Worm (Caenorhabditis elegans) whole organism, L3 larva: ENCODE results near the gene gly-3.

Experiments used
- ZK546.5 ChIP-seq: sonication (generic microtip); optimal IDR thresholded peaks from 2 replicates; lab custom pipeline; 2017; ENCODE audit warnings: missing biosample characterization, missing genetic modification characterization
- ama-1 ChIP-seq: fragments of 150-350 bp; optimal IDR thresholded peaks from 2 replicates; lab custom pipeline; 2018
- ceh-82 ChIP-seq: fragments of 150-350 bp; optimal IDR thresholded peaks from 2 replicates; lab custom pipeline; 2014; ENCODE audit warnings: missing biosample characterization, missing genetic modification characterization
- ceh-9 ChIP-seq: sonication (generic microtip); optimal IDR thresholded peaks from 2 replicates; lab custom pipeline; 2018; ENCODE audit warnings: missing biosample characterization, missing genetic modification characterization
- egl-27 ChIP-seq: sonication (generic microtip); optimal IDR thresholded peaks from 4 replicates; lab custom pipeline; 2017; ENCODE audit warnings: missing biosample characterization, missing genetic modification reagents, missing genetic modification characterization
- egl-5 ChIP-seq: fragments of 150-350 bp; optimal IDR thresholded peaks from 2 replicates; lab custom pipeline; 2017; ENCODE audit warnings: missing biosample characterization, missing genetic modification reagents, missing genetic modification characterization, inconsistent platforms
- elt-3 ChIP-seq, 3 experiments: fragments of 150-350 bp in 1 of 3; sonication (generic microtip) in 2 of 3; optimal IDR thresholded peaks; 2 replicates in 2 of 3; 4 replicates in 1 of 3; lab custom pipeline; 2014 to 2017; ENCODE audit warnings: missing biosample characterization in 3 of 3, missing genetic modification characterization in 3 of 3
- eor-1 ChIP-seq, 2 experiments: fragments of 150-350 bp; optimal IDR thresholded peaks; 2 replicates each; lab custom pipeline; 2014 to 2018; ENCODE audit warnings: missing biosample characterization in 2 of 2, missing genetic modification characterization in 2 of 2
- fkh-10 ChIP-seq: sonication (generic microtip); optimal IDR thresholded peaks from 2 replicates; lab custom pipeline; 2017; ENCODE audit warnings: missing biosample characterization, missing genetic modification reagents, missing genetic modification characterization
- fos-1 ChIP-seq: fragments of 150-350 bp; optimal IDR thresholded peaks from 2 replicates; lab custom pipeline; 2014; ENCODE audit warnings: missing biosample characterization, missing genetic modification characterization
- hmg-11 ChIP-seq: sonication (generic microtip); optimal IDR thresholded peaks from 2 replicates; lab custom pipeline; 2016; ENCODE audit warnings: missing genetic modification characterization, missing compliant biosample characterization
- lin-15B ChIP-seq: fragments of 150-350 bp; optimal IDR thresholded peaks from 2 replicates; lab custom pipeline; 2014; ENCODE audit warnings: missing biosample characterization, missing genetic modification characterization
- lin-39 ChIP-seq: fragments of 150-350 bp; optimal IDR thresholded peaks from 2 replicates; lab custom pipeline; 2018; ENCODE audit warnings: missing biosample characterization, missing genetic modification reagents, missing genetic modification characterization
- mdl-1 ChIP-seq: fragments of 150-350 bp; optimal IDR thresholded peaks from 2 replicates; lab custom pipeline; 2014; ENCODE audit warnings: missing biosample characterization, missing genetic modification characterization
- mml-1 ChIP-seq: fragments of 150-350 bp; sonication (generic microtip); optimal IDR thresholded peaks from 3 replicates; lab custom pipeline; 2014; ENCODE audit warnings: missing biosample characterization, missing genetic modification characterization
- nfya-1 ChIP-seq: sonication (generic microtip); optimal IDR thresholded peaks from 2 replicates; lab custom pipeline; 2017; ENCODE audit warnings: missing genetic modification characterization, mild to moderate bottlenecking, missing compliant biosample characterization, antibody characterized with exemption, moderate library complexity; ENCODE audit not compliant: insufficient read depth
- nhr-11 ChIP-seq: fragments of 150-350 bp; optimal IDR thresholded peaks from 2 replicates; lab custom pipeline; 2014; ENCODE audit warnings: missing biosample characterization, missing genetic modification characterization
- nhr-23 ChIP-seq: fragments of 150-350 bp; optimal IDR thresholded peaks from 2 replicates; lab custom pipeline; 2014; ENCODE audit warnings: missing biosample characterization, missing genetic modification reagents, missing genetic modification characterization
- nhr-237 ChIP-seq: fragments of 150-350 bp; optimal IDR thresholded peaks from 2 replicates; lab custom pipeline; 2014; ENCODE audit warnings: missing biosample characterization, missing genetic modification characterization
- nhr-25 ChIP-seq: sonication (generic microtip); optimal IDR thresholded peaks from 2 replicates; lab custom pipeline; 2017; ENCODE audit warnings: missing biosample characterization, missing genetic modification characterization
- nhr-43 ChIP-seq: sonication (generic microtip); optimal IDR thresholded peaks from 2 replicates; lab custom pipeline; 2016; ENCODE audit warnings: mild to moderate bottlenecking, missing genetic modification characterization, missing compliant biosample characterization; ENCODE audit not compliant: poor library complexity, severe bottlenecking
- nhr-67 ChIP-seq: fragments of 150-350 bp; optimal IDR thresholded peaks from 2 replicates; lab custom pipeline; 2014; ENCODE audit warnings: missing biosample characterization, missing genetic modification characterization
- nhr-76 ChIP-seq: fragments of 150-350 bp; sonication (generic microtip); optimal IDR thresholded peaks from 5 replicates; lab custom pipeline; 2014; ENCODE audit warnings: missing biosample characterization, missing genetic modification characterization
- nhr-77 ChIP-seq: fragments of 150-350 bp; optimal IDR thresholded peaks from 2 replicates; lab custom pipeline; 2014; ENCODE audit warnings: missing biosample characterization, missing genetic modification characterization
- pha-4 ChIP-seq: fragments of 150-350 bp; optimal IDR thresholded peaks from 2 replicates; lab custom pipeline; 2014; ENCODE audit warnings: missing biosample characterization, missing genetic modification reagents, missing genetic modification characterization
- pqm-1 ChIP-seq: fragments of 150-350 bp; optimal IDR thresholded peaks from 2 replicates; lab custom pipeline; 2017; ENCODE audit warnings: missing biosample characterization, missing genetic modification characterization, inconsistent platforms
- sea-2 ChIP-seq: fragments of 150-350 bp; sonication (generic microtip); optimal IDR thresholded peaks from 4 replicates; lab custom pipeline; 2014; ENCODE audit warnings: missing biosample characterization, missing genetic modification reagents, missing genetic modification characterization
- skn-1 ChIP-seq: fragments of 150-350 bp; optimal IDR thresholded peaks from 2 replicates; lab custom pipeline; 2014; ENCODE audit warnings: missing biosample characterization, missing genetic modification characterization
- snpc-4 ChIP-seq: fragments of 150-350 bp; optimal IDR thresholded peaks from 2 replicates; lab custom pipeline; 2014; ENCODE audit warnings: missing biosample characterization, missing genetic modification characterization
- tbx-2 ChIP-seq: sonication (generic microtip); optimal IDR thresholded peaks from 2 replicates; lab custom pipeline; 2016; ENCODE audit warnings: mild to moderate bottlenecking, missing genetic modification characterization, missing compliant biosample characterization
- unc-39 ChIP-seq: sonication (generic microtip); optimal IDR thresholded peaks from 4 replicates; lab custom pipeline; 2017; ENCODE audit warnings: missing biosample characterization, missing genetic modification characterization
- unc-62 ChIP-seq: fragments of 150-350 bp; sonication (generic microtip); optimal IDR thresholded peaks from 4 replicates; lab custom pipeline; 2014; ENCODE audit warnings: missing biosample characterization, missing genetic modification reagents, missing genetic modification characterization
- ztf-11 ChIP-seq: fragments of 150-350 bp; optimal IDR thresholded peaks from 2 replicates; lab custom pipeline; 2014; ENCODE audit warnings: missing biosample characterization, missing genetic modification characterization

gly-3 gene

ce11 chrIII:7956965-7957364 lies 39.4 kb upstream of the gly-3 start, which contains the start of gene C29E4.9:
Gene C29E4.9, minus strand, starts transcription at chrIII:7957065.
- TF ChIP-seq lin-39 (tag; lab: Kevin White, UChicago) (no peak), ama-1 (lab: Kevin White, UChicago) (no peak), nhr-76 (tag; lab: Kevin White, UChicago) (no peak), hmg-11 (tag; lab: Kevin White, UChicago) (no peak), unc-62 (GFP tag; lab: Kevin White, UChicago) (no peak), unc-39 (no peak), nhr-25 (no peak), fkh-10 (GFP tag; lab: Kevin White, UChicago) (no peak), nhr-11 (tag; lab: Kevin White, UChicago) (no peak), snpc-4 (no peak)
- TF ChIP-seq, all 47 proteins: peak for 0

- TF ChIP-seq ztf-11 (tag; lab: Kevin White, UChicago) = no peak
Observed at ce11 chrIII:7953208-7953607, 35.6 kb upstream of the gly-3 start, which contains the start of gene let-754. Gene let-754, minus strand, starts transcription at chrIII:7953308.

ce11 chrIII:7952077-7952765 lies 34.7 kb upstream of the gly-3 start, which contains the start of gene C29E4.15:
Gene C29E4.15, plus strand, starts transcription at chrIII:7952623.
- TF ChIP-seq egl-5 = peak; percentile 21
- peak; percentile 70 for TF ChIP-seq lin-15B
- TF ChIP-seq nfya-1 (tag; lab: Kevin White, UChicago) = peak; percentile 68
- TF ChIP-seq mml-1 (tag; lab: Kevin White, UChicago) = no peak
- no peak for TF ChIP-seq ceh-82 (tag; lab: Kevin White, UChicago)
- peak; percentile 32 for TF ChIP-seq pha-4 (tag; lab: Kevin White, UChicago)
- peak; percentile 19 for TF ChIP-seq hmg-11 (tag; lab: Kevin White, UChicago)

- TF ChIP-seq tbx-2 (peak; percentile 35), unc-39 (no peak), nhr-43 (tag; lab: Kevin White, UChicago) (peak; percentile 91)
Observed at ce11 chrIII:7950447-7950846, 32.9 kb upstream of the gly-3 start.

ce11 chrIII:7948802-7949201 lies 31.2 kb upstream of the gly-3 start, which contains the start of gene col-90:
Gene col-90, plus strand, starts transcription at chrIII:7948838.
- TF ChIP-seq nhr-25 = peak; percentile 55
- TF ChIP-seq nhr-237 (tag; lab: Kevin White, UChicago) = no peak
- TF ChIP-seq nhr-43 (tag; lab: Kevin White, UChicago) = peak; percentile 61

ce11 chrIII:7947677-7948076 lies 30.1 kb upstream of the gly-3 start:
- no peak for TF ChIP-seq sea-2 (GFP tag; lab: Kevin White, UChicago)
- TF ChIP-seq nhr-43 (tag; lab: Kevin White, UChicago) = no peak
- no peak for TF ChIP-seq nfya-1 (tag; lab: Kevin White, UChicago)
- TF ChIP-seq nhr-76 (tag; lab: Kevin White, UChicago) = no peak
- no peak for TF ChIP-seq ZK546.5
- no peak for TF ChIP-seq fos-1 (tag; lab: Kevin White, UChicago)
- TF ChIP-seq nhr-67 (tag; lab: Kevin White, UChicago) = no peak
- no peak for TF ChIP-seq ceh-9
- no peak for TF ChIP-seq nhr-77 (tag; lab: Kevin White, UChicago)
- no peak for TF ChIP-seq pqm-1 (tag; lab: Kevin White, UChicago)
- TF ChIP-seq elt-3 (tag; optimal IDR thresholded peaks at IDR 0.05; lab: Kevin White, UChicago) = no peak
- no peak for TF ChIP-seq lin-15B
- TF ChIP-seq eor-1 (tag; optimal IDR thresholded peaks at IDR 0.05; lab: Kevin White, UChicago) = no peak
- no peak for TF ChIP-seq ama-1 (lab: Kevin White, UChicago)
- TF ChIP-seq mdl-1 (tag; lab: Kevin White, UChicago) = no peak
- no peak for TF ChIP-seq egl-27 (tag; lab: Kevin White, UChicago)
- no peak for TF ChIP-seq skn-1 (tag; lab: Kevin White, UChicago)
- TF ChIP-seq nhr-23 (tag; lab: Kevin White, UChicago) = no peak
